Fruit fly (Drosophila melanogaster): ENCODE results near the gene Dus4.

- no peak for TF ChIP-seq Hr39 (optimal IDR thresholded peaks at IDR 0.05)
- no peak for TF ChIP-seq knrl (GFP tag; IDR thresholded peaks at IDR 0.05; ENCODE audit: partially characterized antibody)
- TF ChIP-seq br (optimal IDR thresholded peaks at IDR 0.05): no peak
- no peak for TF ChIP-seq Sox102F (GFP tag; optimal IDR thresholded peaks at IDR 0.05)
- no peak for TF ChIP-seq Hr78 (GFP tag; optimal IDR thresholded peaks at IDR 0.05)
- TF ChIP-seq CG16813 (GFP tag; IDR thresholded peaks at IDR 0.05; ENCODE audit: partially characterized antibody): no peak
- TF ChIP-seq Dfd (GFP tag; optimal IDR thresholded peaks at IDR 0.05): no peak
- no peak for TF ChIP-seq E2f2 (GFP tag; IDR thresholded peaks at IDR 0.05)
- TF ChIP-seq kni (GFP tag; optimal IDR thresholded peaks at IDR 0.05): no peak
- no peak for TF ChIP-seq CG9215 (GFP tag; IDR thresholded peaks at IDR 0.05)
- no peak for TF ChIP-seq CG10147 (GFP tag; optimal IDR thresholded peaks at IDR 0.05)
- no peak for TF ChIP-seq CG1529 (GFP tag; optimal IDR thresholded peaks at IDR 0.05)
- no peak for TF ChIP-seq CG1603 (tag; optimal IDR thresholded peaks at IDR 0.05)
Measured at dm6 chr2L:19101744-19102143, 38.6 kb downstream of the Dus4 start, which contains the start of the genes CG17344 and CG43731.

Data from whole organism, embryonic.